Fruit fly (Drosophila melanogaster): ENCODE measurements around the gene mtrm.

Gene mtrm

dm6 chr3L:8441745-8442575 is 29.1 kb downstream of the mtrm start, which contains the start of gene Unr (continued):
- TF ChIP-seq yki (optimal IDR thresholded peaks at IDR 0.05): no peak
- TF ChIP-seq lola (GFP tag; optimal IDR thresholded peaks at IDR 0.05): peak in 2 of 3 experiments; percentile 48 to 60
- TF ChIP-seq CG17912 (GFP tag; optimal IDR thresholded peaks at IDR 0.05): peak; percentile 75
- peak; percentile 95 for TF ChIP-seq Gug (GFP tag; IDR thresholded peaks at IDR 0.05)
- no peak for TF ChIP-seq Tbp (GFP tag; optimal IDR thresholded peaks at IDR 0.05)
- peak; percentile 56 for TF ChIP-seq kay (GFP tag; optimal IDR thresholded peaks at IDR 0.05)
- peak; percentile 62 for TF ChIP-seq CG15011 (GFP tag; optimal IDR thresholded peaks at IDR 0.05)
- peak; percentile 49 for TF ChIP-seq CG3995 (GFP tag; optimal IDR thresholded peaks at IDR 0.05)
- TF ChIP-seq CG32532 (GFP tag; IDR thresholded peaks at IDR 0.05): peak; percentile 93
- no peak for TF ChIP-seq ato (GFP tag; IDR thresholded peaks at IDR 0.05; ENCODE audit: partially characterized antibody)
- TF ChIP-seq CG9437 (GFP tag; optimal IDR thresholded peaks at IDR 0.05): peak; percentile 58
- peak; percentile 31; the same call in 1 of the 2 replicates for TF ChIP-seq dimm (GFP tag; IDR thresholded peaks at IDR 0.05)
- peak; percentile 34 for TF ChIP-seq exex (tag; optimal IDR thresholded peaks at IDR 0.05)
- peak; percentile 87 for TF ChIP-seq Xbp1 (GFP tag; optimal IDR thresholded peaks at IDR 0.05)
- peak; percentile 33 for TF ChIP-seq MTF-1 (GFP tag; optimal IDR thresholded peaks at IDR 0.05; ENCODE audit: borderline replicate concordance)
- 0 out of 2 replicates have a peak, but pooled peaks have one; percentile 38 for TF ChIP-seq peb (GFP tag; IDR thresholded peaks at IDR 0.05)
- peak; percentile 72 for TF ChIP-seq CG13424 (tag; optimal IDR thresholded peaks at IDR 0.05)
- peak; percentile 17 for TF ChIP-seq CG8359 (GFP tag; optimal IDR thresholded peaks at IDR 0.05; ENCODE audit: borderline replicate concordance)
- TF ChIP-seq chif (GFP tag; optimal IDR thresholded peaks at IDR 0.05): peak; percentile 58 to 74
- no peak for TF ChIP-seq tll (GFP tag; optimal IDR thresholded peaks at IDR 0.05)
- TF ChIP-seq Sry-β (GFP tag; optimal IDR thresholded peaks at IDR 0.05): peak; percentile 10
- peak; percentile 46 for TF ChIP-seq CG10462 (GFP tag; optimal IDR thresholded peaks at IDR 0.05)
- peak; percentile 70 for TF ChIP-seq ERR (GFP tag; optimal IDR thresholded peaks at IDR 0.05)
- peak; percentile 80 for TF ChIP-seq CG17328 (GFP tag; IDR thresholded peaks at IDR 0.05)
- TF ChIP-seq so (GFP tag; IDR thresholded peaks at IDR 0.05): peak; percentile 68; the same call in 2 of the 3 replicates
- TF ChIP-seq CG10431 (GFP tag; optimal IDR thresholded peaks at IDR 0.05): peak; percentile 52
- TF ChIP-seq odd (GFP tag; optimal IDR thresholded peaks at IDR 0.05): peak; percentile 66
- peak; percentile 53 for TF ChIP-seq CG14710 (tag; optimal IDR thresholded peaks at IDR 0.05)
- peak; percentile 94 for TF ChIP-seq vvl (GFP tag; IDR thresholded peaks at IDR 0.05)
- peak; percentile 71 for TF ChIP-seq corto (GFP tag; optimal IDR thresholded peaks at IDR 0.05)
- TF ChIP-seq CG8924 (tag; optimal IDR thresholded peaks at IDR 0.05): peak; percentile 70
- TF ChIP-seq dysf (GFP tag; IDR thresholded peaks at IDR 0.05): peak; percentile 81
- TF ChIP-seq tx (GFP tag; optimal IDR thresholded peaks at IDR 0.05): peak; percentile 49
- no peak for TF ChIP-seq CG11560 (tag; IDR thresholded peaks at IDR 0.05)
- peak; percentile 50; the same call in 1 of the 3 replicates for TF ChIP-seq H15 (GFP tag; IDR thresholded peaks at IDR 0.05)
- peak; percentile 82 for TF ChIP-seq Chrac-16 (GFP tag; optimal IDR thresholded peaks at IDR 0.05)
- peak; percentile 52 for TF ChIP-seq wek (GFP tag; optimal IDR thresholded peaks at IDR 0.05)
- TF ChIP-seq ara (GFP tag; IDR thresholded peaks at IDR 0.05): peak; percentile 62; the same call in 1 of the 2 replicates
- peak; percentile 74 for TF ChIP-seq CG6689 (GFP tag; IDR thresholded peaks at IDR 0.05)
- TF ChIP-seq CG9932 (GFP tag; IDR thresholded peaks at IDR 0.05): peak; percentile 89
- TF ChIP-seq jing (GFP tag; optimal IDR thresholded peaks at IDR 0.05): no peak
- TF ChIP-seq Hr51 (GFP tag; optimal IDR thresholded peaks at IDR 0.05): peak; percentile 77 to 86
- peak; percentile 70 for TF ChIP-seq sug (tag; optimal IDR thresholded peaks at IDR 0.05)
- TF ChIP-seq Xrp1 (GFP tag; IDR thresholded peaks at IDR 0.05): peak; percentile 82
- peak; percentile 29 for TF ChIP-seq CG7928 (GFP tag; optimal IDR thresholded peaks at IDR 0.05)
- TF ChIP-seq run (tag; optimal IDR thresholded peaks at IDR 0.05): peak; percentile 44
- peak; percentile 67 for TF ChIP-seq CG15696 (tag; optimal IDR thresholded peaks at IDR 0.05)
- peak; percentile 73 for TF ChIP-seq CG14441 (GFP tag; IDR thresholded peaks at IDR 0.05)
